Fruit fly (Drosophila melanogaster): ENCODE data around the gene LManIV.

DNA sequence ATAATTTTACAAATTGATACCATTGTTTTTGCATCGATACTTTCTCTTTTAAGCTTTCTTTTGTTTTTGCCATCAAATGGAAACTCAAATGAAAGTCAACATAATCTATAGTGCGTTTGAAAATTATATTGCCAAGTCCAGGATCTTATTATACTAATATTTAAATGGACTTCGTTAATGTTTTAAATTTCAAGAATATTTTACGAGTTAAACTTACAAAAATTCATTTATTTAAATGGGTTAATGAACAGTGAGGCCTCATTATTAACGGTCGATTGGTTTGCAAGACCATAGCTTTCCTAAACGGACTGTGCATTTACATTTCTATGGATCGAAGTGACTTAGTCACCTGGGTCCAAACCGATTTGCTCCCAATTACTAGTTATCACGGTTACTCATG is 35.8 kb downstream of the LManIV start:
- no peak for TF ChIP-seq CG8478 (optimal IDR thresholded peaks at IDR 0.05)
- TF ChIP-seq CTCF (optimal IDR thresholded peaks at IDR 0.05), result no peak
